Fruit fly (Drosophila melanogaster) whole organism, embryonic: ENCODE results near the gene Caf1-55.

Experiments used
- Atf-2 ChIP-seq: fragments of 200-800 bp; sonication (Bioruptor generic); optimal IDR thresholded peaks from 2 replicates; lab custom pipeline; 2016; ENCODE audit warnings: missing biosample characterization, missing genetic modification characterization
- BEAF-32 ChIP-seq: fragments of 200-800 bp; sonication (Bioruptor generic); optimal IDR thresholded peaks from 3 replicates; lab custom pipeline; 2017; ENCODE audit warnings: missing biosample characterization, missing genetic modification characterization, mild to moderate bottlenecking, moderate library complexity, missing genetic modification reagents
- Blimp-1 ChIP-seq: fragments of 200-800 bp; sonication (Bioruptor generic); optimal IDR thresholded peaks from 3 replicates; lab custom pipeline; 2018; ENCODE audit warnings: missing biosample characterization, missing genetic modification characterization, mild to moderate bottlenecking, moderate library complexity, missing genetic modification reagents
- BtbVII ChIP-seq: fragments of 200-800 bp; sonication (Bioruptor generic); optimal IDR thresholded peaks from 3 replicates; lab custom pipeline; 2017; ENCODE audit warnings: missing biosample characterization, mild to moderate bottlenecking, missing genetic modification characterization
- CG10431 ChIP-seq: fragments of 200-800 bp; sonication (Bioruptor generic); optimal IDR thresholded peaks from 3 replicates; lab custom pipeline; 2018; ENCODE audit warnings: missing biosample characterization, mild to moderate bottlenecking, missing genetic modification characterization
- CG10979 ChIP-seq: fragments of 200-800 bp; sonication (Bioruptor generic); optimal IDR thresholded peaks from 2 replicates; lab custom pipeline; 2018; ENCODE audit warnings: missing biosample characterization, mild to moderate bottlenecking, missing genetic modification characterization, moderate library complexity
- CG12071 ChIP-seq: fragments of 200-800 bp; sonication (Bioruptor generic); optimal IDR thresholded peaks from 3 replicates; lab custom pipeline; 2018; ENCODE audit warnings: missing biosample characterization, mild to moderate bottlenecking, missing genetic modification characterization
- CG14014 ChIP-seq: fragments of 200-800 bp; sonication (Bioruptor generic); IDR thresholded peaks from 2 replicates; pipeline ENCODE4 v1.3.6; 2022; ENCODE audit warnings: missing biosample characterization, missing genetic modification characterization
- CG17359 ChIP-seq: fragments of 200-800 bp; sonication (Bioruptor generic); optimal IDR thresholded peaks from 3 replicates; lab custom pipeline; 2018; ENCODE audit warnings: missing biosample characterization, mild to moderate bottlenecking, missing genetic modification characterization, moderate library complexity
- CG2889 ChIP-seq: fragments of 200-800 bp; sonication (Bioruptor generic); IDR thresholded peaks from 3 replicates; pipeline ENCODE4 v1.3.6; 2022; ENCODE audit warnings: missing biosample characterization, missing genetic modification characterization
- CG3065 ChIP-seq: fragments of 200-800 bp; sonication (Bioruptor generic); optimal IDR thresholded peaks from 2 replicates; lab custom pipeline; 2016; ENCODE audit warnings: missing biosample characterization, missing genetic modification characterization
- CG32772 ChIP-seq: fragments of 200-800 bp; sonication (Bioruptor generic); IDR thresholded peaks from 2 replicates; pipeline ENCODE4 v1.3.6; 2022; ENCODE audit warnings: missing biosample characterization, missing genetic modification characterization
- CG3995 ChIP-seq: fragments of 200-800 bp; sonication (Bioruptor generic); optimal IDR thresholded peaks from 3 replicates; lab custom pipeline; 2016; ENCODE audit warnings: missing biosample characterization, missing genetic modification characterization
- CG4328 ChIP-seq: fragments of 200-800 bp; sonication (Bioruptor generic); optimal IDR thresholded peaks from 3 replicates; lab custom pipeline; 2017; ENCODE audit warnings: missing biosample characterization, missing genetic modification reagents, missing genetic modification characterization
- CG4617 ChIP-seq: fragments of 200-800 bp; sonication (Bioruptor generic); optimal IDR thresholded peaks from 3 replicates; lab custom pipeline; 2016; ENCODE audit warnings: missing biosample characterization, missing genetic modification characterization, borderline replicate concordance
- CG6654 ChIP-seq: fragments of 200-800 bp; sonication (Bioruptor generic); optimal IDR thresholded peaks from 2 replicates; lab custom pipeline; 2017; ENCODE audit warnings: missing biosample characterization, mild to moderate bottlenecking, missing genetic modification characterization
- CG6854 ChIP-seq: fragments of 200-800 bp; sonication (Bioruptor generic); optimal IDR thresholded peaks from 3 replicates; lab custom pipeline; 2017; ENCODE audit warnings: missing biosample characterization, mild to moderate bottlenecking, missing genetic modification characterization
- CG7372 ChIP-seq: fragments of 200-800 bp; sonication (Bioruptor generic); IDR thresholded peaks from 2 replicates; pipeline ENCODE4 v1.3.6; 2022; ENCODE audit warnings: missing biosample characterization, missing genetic modification characterization
- CG7963 ChIP-seq: fragments of 200-800 bp; sonication (Bioruptor generic); IDR thresholded peaks from 3 replicates; pipeline ENCODE4 v1.3.6; 2022; ENCODE audit warnings: missing biosample characterization, missing genetic modification characterization; ENCODE audit not compliant: partially characterized antibody
- CG8359 ChIP-seq: fragments of 200-800 bp; sonication (Bioruptor generic); optimal IDR thresholded peaks from 2 replicates; lab custom pipeline; 2017; ENCODE audit warnings: missing biosample characterization, mild to moderate bottlenecking, missing genetic modification characterization, borderline replicate concordance
- CG8478 ChIP-seq: fragments of >200 bp; optimal IDR thresholded peaks from 2 replicates; lab custom pipeline; 2018
- CG8924 ChIP-seq: fragments of 200-800 bp; optimal IDR thresholded peaks from 3 replicates; lab custom pipeline; 2019; ENCODE audit warnings: missing biosample characterization, mild to moderate bottlenecking, missing genetic modification characterization, moderate library complexity
- CG9437 ChIP-seq: fragments of 200-800 bp; sonication (Bioruptor generic); optimal IDR thresholded peaks from 2 replicates; lab custom pipeline; 2018; ENCODE audit warnings: missing biosample characterization, mild to moderate bottlenecking, missing genetic modification characterization
- Fer2 ChIP-seq: fragments of 200-800 bp; sonication (Bioruptor generic); optimal IDR thresholded peaks from 2 replicates; lab custom pipeline; 2018; ENCODE audit warnings: missing biosample characterization, mild to moderate bottlenecking, missing genetic modification characterization, moderate library complexity
- HHEX ChIP-seq: fragments of 200-800 bp; sonication (Bioruptor generic); optimal IDR thresholded peaks from 3 replicates; lab custom pipeline; 2017; ENCODE audit warnings: missing biosample characterization, mild to moderate bottlenecking, missing genetic modification characterization, missing genetic modification reagents
- HLH3B ChIP-seq: fragments of 200-800 bp; sonication (Bioruptor generic); IDR thresholded peaks from 2 replicates; pipeline ENCODE4 v1.3.6; 2022; ENCODE audit warnings: missing biosample characterization, missing genetic modification characterization
- Hmr ChIP-seq: fragments of 200-800 bp; sonication (Bioruptor generic); optimal IDR thresholded peaks from 3 replicates; lab custom pipeline; 2017; ENCODE audit warnings: mild to moderate bottlenecking, missing biosample characterization, missing genetic modification reagents, missing genetic modification characterization
- Hr3 ChIP-seq: fragments of 200-800 bp; sonication (Bioruptor generic); optimal IDR thresholded peaks from 3 replicates; lab custom pipeline; 2016; ENCODE audit warnings: missing biosample characterization, missing genetic modification characterization
- Hr78 ChIP-seq, 2 experiments: fragments of 200-800 bp in 1 of 2; fragments of >200 bp in 1 of 2; sonication (Bioruptor generic) in 1 of 2; optimal IDR thresholded peaks; 2 replicates each; lab custom pipeline; 2017 to 2019; ENCODE audit warnings: missing biosample characterization in 2 of 2, missing genetic modification characterization in 2 of 2, mild to moderate bottlenecking in 1 of 2, moderate library complexity in 1 of 2
- Lhr ChIP-seq: fragments of 200-800 bp; sonication (Bioruptor generic); optimal IDR thresholded peaks from 3 replicates; lab custom pipeline; 2017; ENCODE audit warnings: mild to moderate bottlenecking, missing biosample characterization, missing genetic modification reagents, missing genetic modification characterization
- Mad ChIP-seq: fragments of 200-800 bp; sonication (Bioruptor generic); optimal IDR thresholded peaks from 2 replicates; lab custom pipeline; 2016; ENCODE audit warnings: missing biosample characterization, missing genetic modification characterization
- NfI ChIP-seq: fragments of 200-800 bp; sonication (Bioruptor generic); optimal IDR thresholded peaks from 3 replicates; lab custom pipeline; 2018; ENCODE audit warnings: missing biosample characterization, mild to moderate bottlenecking, missing genetic modification characterization, moderate library complexity
- Opbp ChIP-seq: fragments of 200-800 bp; sonication (Bioruptor generic); IDR thresholded peaks from 3 replicates; pipeline ENCODE4 v1.3.6; 2022; ENCODE audit warnings: missing biosample characterization, missing genetic modification characterization; ENCODE audit not compliant: partially characterized antibody
- Pdp1 ChIP-seq, 2 experiments: fragments of 200-800 bp; sonication (Bioruptor generic); optimal IDR thresholded peaks; 3 replicates each; lab custom pipeline; 2016; ENCODE audit warnings: missing biosample characterization in 2 of 2, missing genetic modification characterization in 2 of 2, mild to moderate bottlenecking in 1 of 2, moderate library complexity in 1 of 2
- Poxn ChIP-seq: fragments of 200-800 bp; sonication (Bioruptor generic); IDR thresholded peaks from 2 replicates; pipeline ENCODE4 v1.3.6; 2022; ENCODE audit warnings: missing biosample characterization, missing genetic modification characterization
- Sox102F ChIP-seq: fragments of 200-800 bp; sonication (Bioruptor generic); optimal IDR thresholded peaks from 2 replicates; lab custom pipeline; 2018; ENCODE audit warnings: missing biosample characterization, mild to moderate bottlenecking, missing genetic modification characterization, moderate library complexity
- Vsx1 ChIP-seq: fragments of 200-800 bp; sonication (Bioruptor generic); optimal IDR thresholded peaks from 2 replicates; lab custom pipeline; 2017; ENCODE audit warnings: missing biosample characterization, mild to moderate bottlenecking, missing genetic modification characterization, missing genetic modification reagents
- Xrp1 ChIP-seq: fragments of 200-800 bp; sonication (Bioruptor generic); IDR thresholded peaks from 2 replicates; pipeline ENCODE4 v1.3.6; 2022; ENCODE audit warnings: missing biosample characterization, missing genetic modification characterization
- bbx ChIP-seq: fragments of 200-800 bp; sonication (Bioruptor generic); IDR thresholded peaks from 2 replicates; pipeline ENCODE4 v1.3.6; 2022; ENCODE audit warnings: missing biosample characterization, missing genetic modification characterization; ENCODE audit not compliant: partially characterized antibody
- croc ChIP-seq: fragments of 200-800 bp; sonication (Bioruptor generic); conservative IDR thresholded peaks from 3 replicates; pipeline ENCODE4 v1.3.6; 2022; ENCODE audit warnings: missing biosample characterization, missing genetic modification characterization
- ems ChIP-seq: fragments of 200-800 bp; sonication (Bioruptor generic); optimal IDR thresholded peaks from 3 replicates; lab custom pipeline; 2016; ENCODE audit warnings: missing biosample characterization, missing genetic modification characterization
- jigr1 ChIP-seq: fragments of 200-800 bp; sonication (Bioruptor generic); IDR thresholded peaks from 3 replicates; pipeline ENCODE4 v1.3.6; 2022; ENCODE audit warnings: missing biosample characterization, missing genetic modification characterization
- knrl ChIP-seq: fragments of 200-800 bp; sonication (Bioruptor generic); IDR thresholded peaks from 3 replicates; pipeline ENCODE4 v1.3.6; 2022; ENCODE audit warnings: missing biosample characterization, missing genetic modification characterization; ENCODE audit not compliant: partially characterized antibody
- pan ChIP-seq, 4 experiments: fragments of >200 bp in 3 of 4; fragments of 200-800 bp in 1 of 4; sonication (Bioruptor generic) in 1 of 4; optimal IDR thresholded peaks in 3 of 4; IDR thresholded peaks in 1 of 4; 2 replicates each; pipeline versions ENCODE4 v1.3.6 to Lab custom; 2017 to 2022; ENCODE audit warnings: missing biosample characterization in 2 of 4, missing genetic modification characterization in 2 of 4, mixed read lengths in 1 of 4
- psq ChIP-seq: fragments of 200-800 bp; sonication (Bioruptor generic); optimal IDR thresholded peaks from 2 replicates; lab custom pipeline; 2017; ENCODE audit warnings: missing biosample characterization, missing genetic modification characterization
- salm ChIP-seq: fragments of 200-800 bp; sonication (Bioruptor generic); optimal IDR thresholded peaks from 2 replicates; lab custom pipeline; 2018; ENCODE audit warnings: missing biosample characterization, mild to moderate bottlenecking, missing genetic modification characterization
- tin ChIP-seq: fragments of 200-800 bp; sonication (Bioruptor generic); optimal IDR thresholded peaks from 3 replicates; lab custom pipeline; 2016; ENCODE audit warnings: missing biosample characterization, missing genetic modification characterization
- zen2 ChIP-seq: fragments of 200-800 bp; sonication (Bioruptor generic); IDR thresholded peaks from 3 replicates; pipeline ENCODE4 v1.3.6; 2022; ENCODE audit warnings: missing biosample characterization, missing genetic modification characterization; ENCODE audit not compliant: partially characterized antibody
- zf30C ChIP-seq: fragments of 200-800 bp; sonication (Bioruptor generic); optimal IDR thresholded peaks from 3 replicates; lab custom pipeline; 2018; ENCODE audit warnings: missing biosample characterization, mild to moderate bottlenecking, missing genetic modification characterization

Gene Caf1-55

DNA sequence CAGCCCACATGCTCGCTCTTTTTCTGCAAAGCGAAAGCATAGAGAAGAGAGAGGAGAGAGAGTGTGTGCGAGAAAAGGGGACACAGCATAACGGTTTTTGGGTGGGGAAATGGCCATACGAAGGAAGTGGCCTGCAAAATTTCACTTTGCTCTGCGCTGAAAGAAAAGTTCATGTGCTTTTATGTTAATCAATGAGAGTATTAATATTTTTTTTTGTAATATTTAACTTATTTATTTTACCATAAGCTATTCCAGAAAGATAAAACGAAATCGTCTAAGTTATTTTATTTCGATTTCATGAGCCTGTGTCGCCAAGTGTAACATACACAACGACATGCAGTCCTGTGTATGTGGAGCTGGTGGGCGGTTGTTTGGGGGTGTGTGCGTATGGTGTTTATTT, 25.1 kb downstream of the Caf1-55 start (continued):
- TF ChIP-seq Lhr (GFP tag; lab: Kevin White, UChicago) (no peak), CG4617 (GFP tag; lab: Kevin White, UChicago) (no peak), BEAF-32 (GFP tag; lab: Kevin White, UChicago) (no peak), BtbVII (GFP tag; lab: Kevin White, UChicago) (peak; percentile 73), Hmr (peak; percentile 93), CG8359 (no peak), zf30C (peak; percentile 57), CG14014 (peak; percentile 83), CG17359 (peak; percentile 69), knrl (GFP tag; lab: Robert Waterston, UW) (no peak), psq (GFP tag; lab: Kevin White, UChicago) (no peak), Blimp-1 (GFP tag; lab: Kevin White, UChicago) (no peak), salm (tag; lab: Kevin White, UChicago) (peak; percentile 14), zen2 (no peak), CG6854 (GFP tag; lab: Kevin White, UChicago) (peak; percentile 59), CG12071 (GFP tag; lab: Kevin White, UChicago) (no peak), bbx (GFP tag; lab: Robert Waterston, UW) (no peak), Sox102F (GFP tag; lab: Kevin White, UChicago) (no peak), Pdp1 (GFP tag; optimal IDR thresholded peaks at IDR 0.05; lab: Kevin White, UChicago) (no peak), CG9437 (GFP tag; lab: Kevin White, UChicago) (peak; percentile 41), NfI (peak; percentile 74), Mad (GFP tag; lab: Kevin White, UChicago) (peak; percentile 11), Fer2 (tag; lab: Kevin White, UChicago) (peak; percentile 29), CG7372 (peak; percentile 60), CG8478 (no peak), Vsx1 (no peak), CG3065 (GFP tag; lab: Kevin White, UChicago) (no peak), CG10431 (GFP tag; lab: Kevin White, UChicago) (no peak), CG10979 (peak; percentile 45), CG8924 (tag; lab: Kevin White, UChicago) (peak; percentile 67), CG32772 (GFP tag; lab: Robert Waterston, UW) (peak; percentile 69), Hr78 (GFP tag; optimal IDR thresholded peaks at IDR 0.05; lab: Kevin White, UChicago) (no peak), tin (GFP tag; lab: Kevin White, UChicago) (peak; percentile 3), CG4328 (GFP tag; lab: Kevin White, UChicago) (peak; percentile 25), CG3995 (GFP tag; lab: Kevin White, UChicago) (no peak), Hr3 (peak; percentile 62), croc (GFP tag; lab: Robert Waterston, UW) (0 out of 3 replicates have a peak, but pooled peaks have one; percentile 21), Xrp1 (GFP tag; lab: Robert Waterston, UW) (peak; percentile 81), Atf-2 (GFP tag; lab: Kevin White, UChicago) (no peak), CG6654 (GFP tag; lab: Kevin White, UChicago) (no peak), pan (optimal IDR thresholded peaks at IDR 0.05; lab: Kevin White, UChicago) (no peak), pan (GFP tag; optimal IDR thresholded peaks at IDR 0.05 in 1 of 2, IDR thresholded peaks at IDR 0.05 in 1 of 2) (peak in 1 of 2 experiments; percentile 75), CG7963 (no peak), HLH3B (GFP tag; lab: Robert Waterston, UW) (peak; percentile 68), Poxn (GFP tag; lab: Robert Waterston, UW) (peak; percentile 43; the same call in 1 of the 2 replicates), CG2889 (GFP tag; lab: Robert Waterston, UW) (0 out of 3 replicates have a peak, but pooled peaks have one; percentile 66), ems (GFP tag; lab: Kevin White, UChicago) (peak; percentile 7), Opbp (GFP tag; lab: Robert Waterston, UW) (no peak), jigr1 (peak; percentile 26; the same call in 1 of the 3 replicates), HHEX (GFP tag; lab: Kevin White, UChicago) (peak; percentile 42)
